Fruit fly (Drosophila melanogaster): ENCODE measurements around the gene vri.

vri gene

DNA sequence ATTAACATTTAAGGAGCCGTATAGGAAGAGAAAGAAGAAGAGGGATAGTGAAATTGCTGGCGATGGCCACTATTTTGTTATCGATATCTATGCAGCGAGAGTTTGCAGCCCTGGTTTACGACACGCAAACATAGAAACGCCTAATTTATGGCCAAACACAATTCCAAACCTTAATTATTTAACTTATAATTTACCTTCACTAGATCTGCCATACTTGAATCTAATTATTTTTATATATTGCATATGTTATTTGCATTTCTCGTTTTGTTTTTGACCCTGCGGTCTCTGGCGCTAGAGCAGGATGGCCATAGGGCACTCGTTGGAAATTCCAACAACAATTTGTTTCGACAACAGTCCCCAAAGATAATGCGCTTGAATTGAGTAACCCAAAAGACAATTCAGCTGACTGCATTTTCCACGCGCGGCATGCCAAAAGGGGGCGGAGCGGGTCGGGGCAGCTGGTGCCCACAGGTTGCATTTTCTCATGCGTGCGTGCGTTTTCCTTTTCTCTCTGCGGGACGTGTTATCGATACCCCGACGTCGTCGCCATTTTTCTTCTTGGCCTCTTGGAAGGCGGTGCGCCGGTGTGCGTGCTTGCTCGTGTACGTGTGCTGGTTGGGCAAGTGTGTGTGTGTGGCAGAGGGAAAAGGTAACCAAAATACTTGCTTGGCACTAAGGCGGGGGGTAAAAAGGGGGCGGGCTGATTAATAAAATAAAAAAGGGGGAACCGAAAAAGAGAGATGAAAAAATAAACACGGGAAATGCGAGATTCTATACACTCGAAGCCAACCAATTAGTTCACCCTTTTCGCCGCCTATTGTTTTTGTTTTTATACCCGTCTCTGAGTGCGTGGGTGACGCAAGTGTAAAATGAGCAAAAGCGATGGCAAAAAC, 36.5 kb downstream of the vri start (continued):
- TF ChIP-seq CG11696 (GFP tag; IDR thresholded peaks at IDR 0.05) (peak; percentile 83), Nf-YA (GFP tag; IDR thresholded peaks at IDR 0.05) (peak; percentile 60; the same call in 1 of the 2 replicates), fd102C (GFP tag; optimal IDR thresholded peaks at IDR 0.05) (no peak), gce (GFP tag; IDR thresholded peaks at IDR 0.05) (no peak), Neu2 (GFP tag; optimal IDR thresholded peaks at IDR 0.05; ENCODE audit: borderline replicate concordance) (no peak), trh (GFP tag; optimal IDR thresholded peaks at IDR 0.05) (no peak), CG6765 (GFP tag; optimal IDR thresholded peaks at IDR 0.05) (peak; percentile 26), CG43689 (GFP tag; IDR thresholded peaks at IDR 0.05) (no peak), CG17385 (GFP tag; optimal IDR thresholded peaks at IDR 0.05) (peak; percentile 93), gfzf (GFP tag; optimal IDR thresholded peaks at IDR 0.05) (peak; percentile 7), Sin3A (optimal IDR thresholded peaks at IDR 0.05) (peak; percentile 79), sc (optimal IDR thresholded peaks at IDR 0.05) (no peak), sc (GFP tag; optimal IDR thresholded peaks at IDR 0.05) (no peak), CG11504 (tag; optimal IDR thresholded peaks at IDR 0.05) (peak; percentile 22), Hr78 (GFP tag; optimal IDR thresholded peaks at IDR 0.05) (peak in 1 of 2 experiments; percentile 61), CG7987 (GFP tag; optimal IDR thresholded peaks at IDR 0.05) (peak; percentile 8), emc (GFP tag; optimal IDR thresholded peaks at IDR 0.05) (no peak), CG4820 (GFP tag; optimal IDR thresholded peaks at IDR 0.05) (no peak), CG3407 (GFP tag; optimal IDR thresholded peaks at IDR 0.05) (no peak), otp (GFP tag; IDR thresholded peaks at IDR 0.05) (peak; percentile 65; the same call in 1 of the 3 replicates), Taf1 (GFP tag; IDR thresholded peaks at IDR 0.05) (peak; percentile 70), Ravus (GFP tag; IDR thresholded peaks at IDR 0.05) (no peak), CG16779 (GFP tag; IDR thresholded peaks at IDR 0.05) (0 out of 2 replicates have a peak, but pooled peaks have one; percentile 42), CG3847 (GFP tag; IDR thresholded peaks at IDR 0.05) (peak; percentile 56), CG11560 (tag; IDR thresholded peaks at IDR 0.05) (no peak), yki (optimal IDR thresholded peaks at IDR 0.05) (no peak), CG8478 (optimal IDR thresholded peaks at IDR 0.05) (no peak), NC2β (GFP tag; optimal IDR thresholded peaks at IDR 0.05) (no peak), gro (GFP tag; optimal IDR thresholded peaks at IDR 0.05) (no peak), Mad (GFP tag; optimal IDR thresholded peaks at IDR 0.05) (peak; percentile 16), CG8089 (GFP tag; optimal IDR thresholded peaks at IDR 0.05) (peak; percentile 13), rib (GFP tag; IDR thresholded peaks at IDR 0.05) (peak; percentile 34), CG3726 (GFP tag; IDR thresholded peaks at IDR 0.05) (peak; percentile 53; the same call in 1 of the 3 replicates), Meics (GFP tag; optimal IDR thresholded peaks at IDR 0.05) (peak; percentile 45), Side (GFP tag; optimal IDR thresholded peaks at IDR 0.05) (no peak), phol (tag; optimal IDR thresholded peaks at IDR 0.05) (peak; percentile 97), CG3281 (GFP tag; optimal IDR thresholded peaks at IDR 0.05) (no peak), CG4424 (GFP tag; optimal IDR thresholded peaks at IDR 0.05) (no peak), HLH3B (GFP tag; IDR thresholded peaks at IDR 0.05) (peak; percentile 53; the same call in 1 of the 2 replicates), CG9797 (GFP tag; optimal IDR thresholded peaks at IDR 0.05) (peak; percentile 21), Gsc (GFP tag; IDR thresholded peaks at IDR 0.05) (no peak), CG4404 (GFP tag; IDR thresholded peaks at IDR 0.05) (no peak), GATAe (GFP tag; conservative IDR thresholded peaks at IDR 0.05) (no peak), CG5245 (GFP tag; optimal IDR thresholded peaks at IDR 0.05) (no peak), CG10565 (GFP tag; optimal IDR thresholded peaks at IDR 0.05) (no peak), Myb (GFP tag; optimal IDR thresholded peaks at IDR 0.05) (no peak), CG1792 (GFP tag; optimal IDR thresholded peaks at IDR 0.05) (no peak), prd (optimal IDR thresholded peaks at IDR 0.05) (no peak), prd (GFP tag; IDR thresholded peaks at IDR 0.05) (peak; percentile 77), hkb (optimal IDR thresholded peaks at IDR 0.05) (no peak), hkb (GFP tag; IDR thresholded peaks at IDR 0.05) (peak; percentile 70), so (GFP tag; IDR thresholded peaks at IDR 0.05) (peak; percentile 82)

Measured in whole organism, embryonic.